Worm (Caenorhabditis elegans) whole organism, L2 larva: ENCODE data around the gene F08D12.3.

Source experiments
- C34F6.9 ChIP-seq: fragments of 150-350 bp; optimal IDR thresholded peaks from 2 replicates; lab custom pipeline; 2014; ENCODE audit warnings: missing biosample characterization, missing genetic modification characterization
- F13H6.1 ChIP-seq: sonication (generic microtip); optimal IDR thresholded peaks from 2 replicates; lab custom pipeline; 2016; ENCODE audit warnings: missing genetic modification characterization, missing compliant biosample characterization
- R02D3.7 ChIP-seq: fragments of 150-350 bp; optimal IDR thresholded peaks from 2 replicates; lab custom pipeline; 2014; ENCODE audit warnings: missing biosample characterization, missing genetic modification characterization
- Y55F3AM.14 ChIP-seq: fragments of 200-800 bp; sonication (Bioruptor generic); optimal IDR thresholded peaks from 2 replicates; lab custom pipeline; 2018; ENCODE audit warnings: mild to moderate bottlenecking, missing genetic modification characterization, missing compliant biosample characterization
- ZK546.5 ChIP-seq: sonication (generic microtip); optimal IDR thresholded peaks from 2 replicates; lab custom pipeline; 2017; ENCODE audit warnings: missing biosample characterization, missing genetic modification characterization
- aly-2 ChIP-seq: fragments of 150-350 bp; optimal IDR thresholded peaks from 2 replicates; lab custom pipeline; 2014; ENCODE audit warnings: missing biosample characterization, missing genetic modification characterization
- ceh-16 ChIP-seq: fragments of 150-350 bp; optimal IDR thresholded peaks from 2 replicates; lab custom pipeline; 2014; ENCODE audit warnings: missing biosample characterization, missing genetic modification characterization
- ceh-82 ChIP-seq: fragments of 150-350 bp; optimal IDR thresholded peaks from 2 replicates; lab custom pipeline; 2014; ENCODE audit warnings: missing biosample characterization, missing genetic modification characterization
- crh-2 ChIP-seq: sonication (generic microtip); optimal IDR thresholded peaks from 2 replicates; lab custom pipeline; 2017; ENCODE audit warnings: missing biosample characterization, missing genetic modification characterization
- dmd-4 ChIP-seq: sonication (generic microtip); optimal IDR thresholded peaks from 2 replicates; lab custom pipeline; 2017; ENCODE audit warnings: missing biosample characterization, missing genetic modification characterization
- egl-27 ChIP-seq: sonication (generic microtip); optimal IDR thresholded peaks from 3 replicates; lab custom pipeline; 2017; ENCODE audit warnings: missing biosample characterization, missing genetic modification reagents, missing genetic modification characterization
- elt-1 ChIP-seq: fragments of 150-350 bp; optimal IDR thresholded peaks from 2 replicates; lab custom pipeline; 2014; ENCODE audit warnings: missing biosample characterization, missing genetic modification characterization
- elt-3 ChIP-seq: sonication (generic microtip); optimal IDR thresholded peaks from 2 replicates; lab custom pipeline; 2017; ENCODE audit warnings: missing biosample characterization, missing genetic modification characterization
- fos-1 ChIP-seq: fragments of 150-350 bp; optimal IDR thresholded peaks from 2 replicates; lab custom pipeline; 2014; ENCODE audit warnings: missing biosample characterization, missing genetic modification characterization
- gmeb-1 ChIP-seq: fragments of 150-350 bp; optimal IDR thresholded peaks from 2 replicates; lab custom pipeline; 2014; ENCODE audit warnings: missing biosample characterization, missing genetic modification characterization
- lin-11 ChIP-seq: fragments of 150-350 bp; sonication (generic microtip); optimal IDR thresholded peaks from 2 replicates; lab custom pipeline; 2014; ENCODE audit warnings: missing biosample characterization, missing genetic modification characterization, inconsistent platforms, mixed read lengths
- lin-13 ChIP-seq: fragments of 150-350 bp; optimal IDR thresholded peaks from 2 replicates; lab custom pipeline; 2014; ENCODE audit warnings: missing biosample characterization, missing genetic modification reagents, missing genetic modification characterization
- lin-39 ChIP-seq: fragments of 150-350 bp; optimal IDR thresholded peaks from 2 replicates; lab custom pipeline; 2014; ENCODE audit warnings: missing biosample characterization, missing genetic modification reagents, missing genetic modification characterization
- lsy-2 ChIP-seq, 2 experiments: fragments of 150-350 bp in 1 of 2; sonication (generic microtip) in 1 of 2; optimal IDR thresholded peaks; 2 replicates each; lab custom pipeline; 2014 to 2017; ENCODE audit warnings: missing biosample characterization in 2 of 2, missing genetic modification characterization in 2 of 2
- mab-5 ChIP-seq: fragments of 150-350 bp; optimal IDR thresholded peaks from 2 replicates; lab custom pipeline; 2014; ENCODE audit warnings: missing biosample characterization, missing genetic modification characterization
- mbf-1 ChIP-seq: sonication (generic microtip); optimal IDR thresholded peaks from 2 replicates; lab custom pipeline; 2017; ENCODE audit warnings: missing biosample characterization, missing genetic modification characterization
- mdl-1 ChIP-seq, 2 experiments: fragments of 150-350 bp in 1 of 2; sonication (generic microtip) in 1 of 2; optimal IDR thresholded peaks; 2 replicates each; lab custom pipeline; 2017; ENCODE audit warnings: missing biosample characterization in 2 of 2, missing genetic modification characterization in 2 of 2
- nhr-10 ChIP-seq: sonication (generic microtip); optimal IDR thresholded peaks from 2 replicates; lab custom pipeline; 2017; ENCODE audit warnings: missing biosample characterization, missing genetic modification characterization
- nhr-11 ChIP-seq: fragments of 150-350 bp; optimal IDR thresholded peaks from 2 replicates; lab custom pipeline; 2014; ENCODE audit warnings: missing biosample characterization, missing genetic modification characterization
- nhr-12 ChIP-seq: fragments of 150-350 bp; optimal IDR thresholded peaks from 2 replicates; lab custom pipeline; 2014; ENCODE audit warnings: missing biosample characterization, missing genetic modification characterization
- nhr-129 ChIP-seq: fragments of 150-350 bp; optimal IDR thresholded peaks from 2 replicates; lab custom pipeline; 2014; ENCODE audit warnings: missing biosample characterization, missing genetic modification characterization
- nhr-21 ChIP-seq: fragments of 150-350 bp; optimal IDR thresholded peaks from 2 replicates; lab custom pipeline; 2014; ENCODE audit warnings: missing biosample characterization, missing genetic modification characterization
- nhr-23 ChIP-seq: fragments of 150-350 bp; optimal IDR thresholded peaks from 2 replicates; lab custom pipeline; 2014; ENCODE audit warnings: missing biosample characterization, missing genetic modification reagents, missing genetic modification characterization
- nhr-237 ChIP-seq: fragments of 150-350 bp; optimal IDR thresholded peaks from 2 replicates; lab custom pipeline; 2014; ENCODE audit warnings: missing biosample characterization, missing genetic modification characterization
- nhr-25 ChIP-seq: fragments of 150-350 bp; sonication (generic microtip); optimal IDR thresholded peaks from 3 replicates; lab custom pipeline; 2014; ENCODE audit warnings: missing biosample characterization, missing genetic modification characterization
- nhr-6 ChIP-seq: fragments of 150-350 bp; optimal IDR thresholded peaks from 2 replicates; lab custom pipeline; 2014; ENCODE audit warnings: missing biosample characterization, missing genetic modification characterization
- nhr-77 ChIP-seq: fragments of 150-350 bp; optimal IDR thresholded peaks from 2 replicates; lab custom pipeline; 2014; ENCODE audit warnings: missing biosample characterization, missing genetic modification characterization
- peb-1 ChIP-seq: fragments of 150-350 bp; optimal IDR thresholded peaks from 2 replicates; lab custom pipeline; 2014; ENCODE audit warnings: missing biosample characterization, missing genetic modification characterization
- sem-4 ChIP-seq: fragments of 150-350 bp; optimal IDR thresholded peaks from 2 replicates; lab custom pipeline; 2014; ENCODE audit warnings: missing biosample characterization, missing genetic modification reagents, missing genetic modification characterization
- skn-1 ChIP-seq: sonication (generic microtip); optimal IDR thresholded peaks from 2 replicates; lab custom pipeline; 2017; ENCODE audit warnings: missing biosample characterization, missing genetic modification characterization
- sma-9 ChIP-seq, 2 experiments: fragments of 150-350 bp in 1 of 2; sonication (generic microtip) in 1 of 2; optimal IDR thresholded peaks; 2 replicates each; lab custom pipeline; 2014 to 2016; ENCODE audit warnings: missing genetic modification characterization in 2 of 2, mild to moderate bottlenecking in 1 of 2, missing biosample characterization in 1 of 2, missing compliant biosample characterization in 1 of 2, missing genetic modification reagents in 1 of 2, moderate library complexity in 1 of 2
- snpc-4 ChIP-seq: fragments of 150-350 bp; optimal IDR thresholded peaks from 2 replicates; lab custom pipeline; 2014; ENCODE audit warnings: missing biosample characterization, missing genetic modification characterization
- unc-39 ChIP-seq: fragments of 150-350 bp; optimal IDR thresholded peaks from 2 replicates; lab custom pipeline; 2014; ENCODE audit warnings: missing biosample characterization, missing genetic modification characterization
- unc-55 ChIP-seq: fragments of 150-350 bp; sonication (generic microtip); optimal IDR thresholded peaks from 3 replicates; lab custom pipeline; 2014; ENCODE audit warnings: missing biosample characterization, missing genetic modification reagents, missing genetic modification characterization
- unc-62 ChIP-seq: fragments of 150-350 bp; optimal IDR thresholded peaks from 2 replicates; lab custom pipeline; 2014; ENCODE audit warnings: missing biosample characterization, missing genetic modification reagents, missing genetic modification characterization
- zag-1 ChIP-seq: fragments of 150-350 bp; optimal IDR thresholded peaks from 2 replicates; lab custom pipeline; 2014; ENCODE audit warnings: missing biosample characterization, missing genetic modification characterization
- ztf-1 ChIP-seq: fragments of 200-800 bp; sonication (Bioruptor generic); conservative IDR thresholded peaks from 2 replicates; pipeline ENCODE4 v1.3.6; 2022; ENCODE audit warnings: missing genetic modification characterization, missing compliant biosample characterization
- ztf-11 ChIP-seq: sonication (generic microtip); optimal IDR thresholded peaks from 2 replicates; lab custom pipeline; 2017; ENCODE audit warnings: missing biosample characterization, missing genetic modification characterization

Gene F08D12.3

ce11 chrII:2739619-2740018, 39.7 kb upstream of the F08D12.3 start, which contains the start of gene T05A8.6:
Gene T05A8.6 (minus strand): TSS chrII:2739719.
- TF ChIP-seq skn-1 (tag; lab: Kevin White, UChicago) = no peak
- no peak for TF ChIP-seq snpc-4
- no peak for TF ChIP-seq elt-3 (tag; lab: Kevin White, UChicago)
- no peak for TF ChIP-seq aly-2
- TF ChIP-seq unc-62 (GFP tag; lab: Kevin White, UChicago) = no peak
- no peak for TF ChIP-seq nhr-77 (tag; lab: Kevin White, UChicago)
- no peak for TF ChIP-seq ztf-1
- TF ChIP-seq gmeb-1 (tag; lab: Kevin White, UChicago) = no peak

DNA sequence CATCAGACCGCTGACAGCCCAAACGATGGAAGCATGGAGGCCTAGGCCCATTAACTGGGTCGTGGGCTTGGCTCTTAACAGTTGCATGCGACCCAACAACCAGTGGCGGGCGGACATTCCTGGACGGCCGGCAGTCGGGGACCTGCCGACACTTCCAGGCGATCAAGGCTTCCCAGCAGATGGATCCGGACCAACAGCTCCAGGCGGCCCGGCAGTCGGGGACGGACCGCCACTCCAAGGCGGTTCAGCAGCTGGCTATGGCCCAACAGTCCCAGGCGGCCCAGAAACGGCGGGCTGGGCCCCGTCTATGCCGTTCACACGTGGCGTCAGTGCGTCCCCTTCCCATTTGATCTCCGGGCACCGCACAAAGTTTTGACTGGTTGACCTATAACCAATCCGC, 37.9 kb upstream of the F08D12.3 start:
- TF ChIP-seq nhr-237 (no peak), nhr-77 (tag; lab: Kevin White, UChicago) (no peak), nhr-25 (tag; lab: Kevin White, UChicago) (no peak), nhr-12 (no peak), nhr-6 (no peak), R02D3.7 (tag; lab: Kevin White, UChicago) (no peak), zag-1 (no peak), elt-1 (no peak), crh-2 (no peak), elt-3 (tag; lab: Kevin White, UChicago) (no peak), snpc-4 (no peak), F13H6.1 (no peak), sem-4 (tag; lab: Kevin White, UChicago) (no peak), egl-27 (tag; lab: Kevin White, UChicago) (no peak), unc-55 (GFP tag; lab: Kevin White, UChicago) (no peak), mbf-1 (tag; lab: Kevin White, UChicago) (no peak), mab-5 (no peak), nhr-21 (tag; lab: Kevin White, UChicago) (no peak)

DNA sequence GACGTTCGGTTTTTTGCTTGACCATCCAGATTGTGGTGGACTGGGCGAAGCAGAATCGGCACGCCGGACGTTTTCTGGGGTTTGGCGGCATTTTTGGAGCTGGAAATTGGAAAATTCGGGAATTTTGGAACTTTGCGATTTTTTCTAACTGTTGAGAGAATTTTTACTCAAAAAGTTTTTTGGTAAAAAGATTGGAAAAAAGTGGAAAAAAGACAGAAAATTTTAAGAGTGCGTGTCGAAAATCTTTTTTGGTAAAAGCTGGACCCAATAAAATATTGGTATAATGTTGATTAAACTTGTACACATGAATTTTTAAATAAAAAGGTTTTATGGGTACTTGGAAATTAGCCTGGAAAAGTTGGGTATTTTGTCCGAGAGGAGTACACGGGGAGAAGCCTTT, 37.1 kb upstream of the F08D12.3 start, which contains the start of gene T05A8.7:
TSS of gene T05A8.7 (minus strand) at position 101 of the 400 bp plus-strand sequence.
- no peak for TF ChIP-seq nhr-11 (tag; lab: Kevin White, UChicago)
- TF ChIP-seq unc-39 (tag; lab: Kevin White, UChicago) = no peak
- no peak for TF ChIP-seq nhr-12
- TF ChIP-seq Y55F3AM.14 (GFP tag; lab: Kevin White, UChicago) = no peak
- TF ChIP-seq peb-1 = no peak
- TF ChIP-seq lin-39 = no peak
- TF ChIP-seq ceh-16 (tag; lab: Kevin White, UChicago) = no peak
- no peak for TF ChIP-seq unc-62 (GFP tag; lab: Kevin White, UChicago)
- TF ChIP-seq zag-1 = no peak
- no peak for TF ChIP-seq F13H6.1
- no peak for TF ChIP-seq unc-55 (GFP tag; lab: Kevin White, UChicago)
- TF ChIP-seq mbf-1 (tag; lab: Kevin White, UChicago) = no peak

ce11 chrII:2747956-2748621, 31.3 kb upstream of the F08D12.3 start:
- TF ChIP-seq zag-1 (peak; percentile 82), nhr-10 (no peak), ceh-16 (tag; lab: Kevin White, UChicago) (no peak), unc-62 (GFP tag; lab: Kevin White, UChicago) (no peak), nhr-6 (peak; percentile 15), skn-1 (tag; lab: Kevin White, UChicago) (no peak), elt-3 (tag; lab: Kevin White, UChicago) (no peak), sem-4 (tag; lab: Kevin White, UChicago) (no peak), F13H6.1 (peak; percentile 74), nhr-129 (tag; lab: Kevin White, UChicago) (peak; percentile 73), dmd-4 (no peak), fos-1 (tag; lab: Kevin White, UChicago) (no peak), lin-13 (GFP tag; lab: Kevin White, UChicago) (no peak), lin-11 (tag; lab: Kevin White, UChicago) (peak; percentile 45), egl-27 (tag; lab: Kevin White, UChicago) (peak; percentile 23), Y55F3AM.14 (GFP tag; lab: Kevin White, UChicago) (no peak), ceh-82 (tag; lab: Kevin White, UChicago) (peak; percentile 56), ztf-11 (no peak), mab-5 (peak; percentile 29), aly-2 (no peak), sma-9 (GFP tag; optimal IDR thresholded peaks at IDR 0.05; lab: Kevin White, UChicago) (no peak), sma-9 (tag; optimal IDR thresholded peaks at IDR 0.05; lab: Kevin White, UChicago) (no peak), mbf-1 (tag; lab: Kevin White, UChicago) (no peak), ZK546.5 (tag; lab: Kevin White, UChicago) (no peak), lsy-2 (tag; optimal IDR thresholded peaks at IDR 0.05; lab: Kevin White, UChicago) (peak; percentile 22 to 68), unc-55 (GFP tag; lab: Kevin White, UChicago) (peak; percentile 87), crh-2 (peak; percentile 28), nhr-23 (tag; lab: Kevin White, UChicago) (no peak), unc-39 (tag; lab: Kevin White, UChicago) (no peak), elt-1 (no peak), nhr-77 (tag; lab: Kevin White, UChicago) (no peak), C34F6.9 (peak; percentile 90), mdl-1 (tag; optimal IDR thresholded peaks at IDR 0.05; lab: Kevin White, UChicago) (peak in 1 of 2 experiments; percentile 41), snpc-4 (peak; percentile 65)
